Worm (Caenorhabditis elegans) whole organism, early embryonic: Measurements from ENCODE around the gene pelo-1.

Source experiments
- B0310.2 ChIP-seq: sonication (generic microtip); optimal IDR thresholded peaks from 2 replicates; lab custom pipeline; 2016; ENCODE audit warnings: mild to moderate bottlenecking, missing genetic modification characterization, missing compliant biosample characterization
- F13C5.2 ChIP-seq: sonication (generic microtip); optimal IDR thresholded peaks from 2 replicates; lab custom pipeline; 2017; ENCODE audit warnings: mild to moderate bottlenecking, missing genetic modification characterization, inconsistent platforms, missing compliant biosample characterization
- aly-1 ChIP-seq: sonication (generic microtip); optimal IDR thresholded peaks from 2 replicates; lab custom pipeline; 2016; ENCODE audit warnings: missing genetic modification characterization, missing compliant biosample characterization
- ama-1 ChIP-seq: fragments of 150-350 bp; optimal IDR thresholded peaks from 2 replicates; lab custom pipeline; 2014
- ceh-13 ChIP-seq: fragments of 200-800 bp; sonication (Bioruptor generic); optimal IDR thresholded peaks from 2 replicates; lab custom pipeline; 2018; ENCODE audit warnings: mild to moderate bottlenecking, missing genetic modification characterization, missing compliant biosample characterization
- ceh-36 ChIP-seq: sonication (generic microtip); optimal IDR thresholded peaks from 2 replicates; lab custom pipeline; 2016; ENCODE audit warnings: missing genetic modification characterization, inconsistent platforms, missing compliant biosample characterization
- ets-7 ChIP-seq: sonication (generic microtip); optimal IDR thresholded peaks from 2 replicates; lab custom pipeline; 2016; ENCODE audit warnings: missing genotype, missing genetic modification characterization, missing compliant biosample characterization
- flt-1 ChIP-seq: fragments of 200-800 bp; sonication (Bioruptor generic); IDR thresholded peaks from 2 replicates; pipeline ENCODE4 v1.3.6; 2022; ENCODE audit warnings: missing genetic modification characterization, missing compliant biosample characterization
- hmbx-1 ChIP-seq: sonication (generic microtip); optimal IDR thresholded peaks from 2 replicates; lab custom pipeline; 2016; ENCODE audit warnings: mild to moderate bottlenecking, missing genetic modification characterization, missing compliant biosample characterization
- hmg-4 ChIP-seq: fragments of 200-800 bp; sonication (Bioruptor generic); optimal IDR thresholded peaks from 2 replicates; lab custom pipeline; 2018; ENCODE audit warnings: mild to moderate bottlenecking, missing genetic modification characterization, missing compliant biosample characterization
- hnd-1 ChIP-seq: sonication (generic microtip); optimal IDR thresholded peaks from 2 replicates; lab custom pipeline; 2016; ENCODE audit warnings: missing genetic modification characterization, missing compliant biosample characterization
- pes-1 ChIP-seq: fragments of 200-800 bp; sonication (Bioruptor generic); IDR thresholded peaks from 2 replicates; pipeline ENCODE4 v1.3.6; 2022; ENCODE audit warnings: missing genetic modification reagents, missing genetic modification characterization, missing compliant biosample characterization
- scrt-1 ChIP-seq: fragments of 200-800 bp; sonication (Bioruptor generic); IDR thresholded peaks from 2 replicates; pipeline ENCODE4 v1.3.6; 2022; ENCODE audit warnings: missing genetic modification characterization, missing compliant biosample characterization
- sea-1 ChIP-seq: fragments of 200-800 bp; sonication (Bioruptor generic); conservative IDR thresholded peaks from 2 replicates; pipeline ENCODE4 v1.3.6; 2022; ENCODE audit warnings: missing genetic modification characterization, missing compliant biosample characterization
- tbx-11 ChIP-seq: fragments of 200-800 bp; sonication (Bioruptor generic); IDR thresholded peaks from 2 replicates; pipeline ENCODE4 v1.3.6; 2022; ENCODE audit warnings: missing genetic modification characterization, missing compliant biosample characterization
- tbx-37 ChIP-seq: fragments of 200-800 bp; sonication (Bioruptor generic); conservative IDR thresholded peaks from 2 replicates; pipeline ENCODE4 v1.3.6; 2022; ENCODE audit warnings: missing genetic modification reagents, missing genetic modification characterization, missing compliant biosample characterization
- tra-4 ChIP-seq: sonication (generic microtip); optimal IDR thresholded peaks from 2 replicates; lab custom pipeline; 2017; ENCODE audit warnings: missing genetic modification characterization, missing compliant biosample characterization

Gene pelo-1

ce11 chrIII:4221527-4221926 lies 17.5 kb upstream of the pelo-1 start:
- TF ChIP-seq ama-1 (lab: Kevin White, UChicago) (no peak), flt-1 (GFP tag; lab: Robert Waterston, UW) (no peak), ets-7 (tag; lab: Kevin White, UChicago) (no peak), ceh-36 (tag; lab: Kevin White, UChicago) (no peak), aly-1 (tag; lab: Kevin White, UChicago) (no peak), sea-1 (GFP tag; lab: Robert Waterston, UW) (no peak), hmbx-1 (tag; lab: Kevin White, UChicago) (no peak), pes-1 (GFP tag; lab: Robert Waterston, UW) (no peak), tbx-37 (GFP tag; lab: Robert Waterston, UW) (no peak), hnd-1 (no peak), B0310.2 (tag; lab: Kevin White, UChicago) (no peak), tra-4 (no peak), hmg-4 (GFP tag; lab: Kevin White, UChicago) (no peak), tbx-11 (GFP tag; lab: Robert Waterston, UW) (no peak)

ce11 chrIII:4220864-4221263 lies 16.8 kb upstream of the pelo-1 start:
- TF ChIP-seq ceh-13 (no peak), tbx-37 (GFP tag; lab: Robert Waterston, UW) (no peak), ama-1 (lab: Kevin White, UChicago) (no peak), hmg-4 (GFP tag; lab: Kevin White, UChicago) (no peak), sea-1 (GFP tag; lab: Robert Waterston, UW) (no peak), tra-4 (no peak), B0310.2 (tag; lab: Kevin White, UChicago) (no peak), hmbx-1 (tag; lab: Kevin White, UChicago) (no peak), ceh-36 (tag; lab: Kevin White, UChicago) (no peak), scrt-1 (GFP tag; lab: Robert Waterston, UW) (no peak), hnd-1 (no peak), aly-1 (tag; lab: Kevin White, UChicago) (no peak), flt-1 (GFP tag; lab: Robert Waterston, UW) (no peak), ets-7 (tag; lab: Kevin White, UChicago) (no peak), pes-1 (GFP tag; lab: Robert Waterston, UW) (no peak)

- TF ChIP-seq aly-1 (tag; lab: Kevin White, UChicago) (no peak), B0310.2 (tag; lab: Kevin White, UChicago) (no peak), tbx-37 (GFP tag; lab: Robert Waterston, UW) (no peak), pes-1 (GFP tag; lab: Robert Waterston, UW) (no peak), tbx-11 (GFP tag; lab: Robert Waterston, UW) (no peak), hmg-4 (GFP tag; lab: Kevin White, UChicago) (no peak), ceh-36 (tag; lab: Kevin White, UChicago) (no peak), scrt-1 (GFP tag; lab: Robert Waterston, UW) (no peak), tra-4 (no peak), sea-1 (GFP tag; lab: Robert Waterston, UW) (no peak), flt-1 (GFP tag; lab: Robert Waterston, UW) (no peak), ama-1 (lab: Kevin White, UChicago) (no peak), F13C5.2 (no peak), ceh-13 (no peak), hmbx-1 (tag; lab: Kevin White, UChicago) (no peak)
These were observed 6.6 kb upstream of the pelo-1 start for ce11 chrIII:4210661-4211060.

ce11 chrIII:4209188-4209587 lies 5.2 kb upstream of the pelo-1 start, which contains the start of gene phlp-2:
Gene phlp-2, plus strand, starts transcription at chrIII:4209488.
- no peak for TF ChIP-seq tbx-37 (GFP tag; lab: Robert Waterston, UW)
- TF ChIP-seq sea-1 (GFP tag; lab: Robert Waterston, UW): no peak
- no peak for TF ChIP-seq ets-7 (tag; lab: Kevin White, UChicago)

- no peak for TF ChIP-seq ceh-36 (tag; lab: Kevin White, UChicago)
- no peak for TF ChIP-seq pes-1 (GFP tag; lab: Robert Waterston, UW)
- no peak for TF ChIP-seq tra-4
- no peak for TF ChIP-seq scrt-1 (GFP tag; lab: Robert Waterston, UW)
- TF ChIP-seq aly-1 (tag; lab: Kevin White, UChicago): no peak
- TF ChIP-seq ets-7 (tag; lab: Kevin White, UChicago): no peak
- no peak for TF ChIP-seq tbx-11 (GFP tag; lab: Robert Waterston, UW)
- no peak for TF ChIP-seq B0310.2 (tag; lab: Kevin White, UChicago)
- TF ChIP-seq ceh-13: no peak
- TF ChIP-seq ama-1 (lab: Kevin White, UChicago): no peak
- TF ChIP-seq flt-1 (GFP tag; lab: Robert Waterston, UW): no peak
These were observed 4.2 kb upstream of the pelo-1 start for ce11 chrIII:4208210-4208609.

- no peak for TF ChIP-seq hmg-4 (GFP tag; lab: Kevin White, UChicago)
- no peak for TF ChIP-seq scrt-1 (GFP tag; lab: Robert Waterston, UW)
- TF ChIP-seq tbx-37 (GFP tag; lab: Robert Waterston, UW): no peak
- TF ChIP-seq B0310.2 (tag; lab: Kevin White, UChicago): no peak
- TF ChIP-seq hmbx-1 (tag; lab: Kevin White, UChicago): no peak
- TF ChIP-seq ceh-13: no peak
- no peak for TF ChIP-seq pes-1 (GFP tag; lab: Robert Waterston, UW)
- no peak for TF ChIP-seq ets-7 (tag; lab: Kevin White, UChicago)
- TF ChIP-seq aly-1 (tag; lab: Kevin White, UChicago): no peak
- TF ChIP-seq flt-1 (GFP tag; lab: Robert Waterston, UW): no peak
- TF ChIP-seq hnd-1: no peak
- TF ChIP-seq sea-1 (GFP tag; lab: Robert Waterston, UW): no peak
- no peak for TF ChIP-seq F13C5.2
- no peak for TF ChIP-seq ama-1 (lab: Kevin White, UChicago)
- TF ChIP-seq tbx-11 (GFP tag; lab: Robert Waterston, UW): no peak
- no peak for TF ChIP-seq ceh-36 (tag; lab: Kevin White, UChicago)
These were observed 1.8 kb upstream of the pelo-1 start, which contains the start of gene R74.8 for ce11 chrIII:4205751-4206327. Gene R74.8, plus strand, starts transcription at chrIII:4206277.

- no peak for TF ChIP-seq scrt-1 (GFP tag; lab: Robert Waterston, UW)
- TF ChIP-seq hmg-4 (GFP tag; lab: Kevin White, UChicago): no peak
These were observed 942 bp upstream of the pelo-1 start for ce11 chrIII:4204964-4205363.
